Fruit fly (Drosophila melanogaster): ENCODE results near the gene CG7824.

CG7824 gene

DNA sequence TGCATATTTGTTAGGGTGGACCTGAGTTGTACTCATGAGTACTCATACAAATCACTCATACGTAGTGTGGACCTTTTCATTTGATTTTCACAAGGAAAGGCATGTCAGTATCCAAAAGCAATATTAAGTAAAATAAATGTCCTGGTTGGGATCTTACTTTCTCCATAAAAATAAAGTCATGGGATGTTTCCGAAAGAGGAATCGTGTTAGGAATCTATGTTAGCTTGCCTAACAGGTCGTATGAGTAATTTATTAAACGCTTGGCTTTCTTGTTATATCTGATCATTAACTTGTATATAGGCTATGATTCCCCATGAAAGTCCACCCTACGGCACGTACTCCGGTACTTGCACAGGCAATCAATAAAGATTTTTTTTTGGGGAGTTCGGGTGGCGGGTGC lies 17.1 kb upstream of the CG7824 start:
- no peak for TF ChIP-seq D (optimal IDR thresholded peaks at IDR 0.05)
- TF ChIP-seq D (GFP tag; optimal IDR thresholded peaks at IDR 0.05), result no peak
- no peak for TF ChIP-seq CG7987 (GFP tag; optimal IDR thresholded peaks at IDR 0.05)
- TF ChIP-seq slp2 (GFP tag; optimal IDR thresholded peaks at IDR 0.05), result no peak
- peak; percentile 12 for TF ChIP-seq Med (GFP tag)
- no peak for TF ChIP-seq Dek (tag; optimal IDR thresholded peaks at IDR 0.05)
- TF ChIP-seq CG10274 (GFP tag; optimal IDR thresholded peaks at IDR 0.05), result no peak
- TF ChIP-seq ci (GFP tag; IDR thresholded peaks at IDR 0.05), result 0 out of 3 replicates have a peak, but pooled peaks have one; percentile 54
- peak; percentile 75 for TF ChIP-seq Drgx (GFP tag; IDR thresholded peaks at IDR 0.05)
- no peak for TF ChIP-seq CG1603 (tag; optimal IDR thresholded peaks at IDR 0.05)
- no peak for TF ChIP-seq chif (GFP tag; optimal IDR thresholded peaks at IDR 0.05)
- TF ChIP-seq CG10979 (tag; optimal IDR thresholded peaks at IDR 0.05), result peak; percentile 4
- TF ChIP-seq CG7372 (GFP tag; IDR thresholded peaks at IDR 0.05), result peak; percentile 44
- TF ChIP-seq nom (GFP tag; optimal IDR thresholded peaks at IDR 0.05), result peak; percentile 34
- peak in 1 of 2 experiments; percentile 52 for TF ChIP-seq bsh (GFP tag; optimal IDR thresholded peaks at IDR 0.05)

DNA sequence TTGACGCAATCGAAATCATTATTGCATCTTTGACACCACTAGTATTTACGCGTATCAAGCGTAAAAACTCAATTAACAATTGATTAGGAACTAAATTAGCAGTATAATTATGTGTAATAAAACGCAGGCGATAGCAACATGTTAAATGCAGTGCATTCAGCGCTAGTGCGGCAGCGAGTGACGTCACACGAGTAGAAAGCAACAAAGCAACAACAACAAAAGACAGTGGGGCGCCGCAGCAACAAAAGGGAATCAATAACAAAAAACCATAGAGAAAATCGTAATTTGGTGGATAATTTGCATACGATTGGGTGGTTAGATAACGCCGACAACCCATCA lies 10.6 kb upstream of the CG7824 start, which contains the start of gene CG34133:
TSS of gene CG34133 (plus strand) at position 16 of the 339 bp plus-strand sequence.
- TF ChIP-seq dmrt11E (tag; optimal IDR thresholded peaks at IDR 0.05) (no peak), klu (GFP tag; IDR thresholded peaks at IDR 0.05) (no peak), MESR4 (GFP tag; optimal IDR thresholded peaks at IDR 0.05) (peak; percentile 93), oc (tag; optimal IDR thresholded peaks at IDR 0.05) (no peak), seq (GFP tag; IDR thresholded peaks at IDR 0.05) (0 out of 2 replicates have a peak, but pooled peaks have one; percentile 20), zen2 (GFP tag; IDR thresholded peaks at IDR 0.05; ENCODE audit: partially characterized antibody) (0 out of 3 replicates have a peak, but pooled peaks have one; percentile 3), Pdp1 (GFP tag; optimal IDR thresholded peaks at IDR 0.05) (peak in 1 of 2 experiments; percentile 63), vnd (GFP tag; IDR thresholded peaks at IDR 0.05; ENCODE audit: partially characterized antibody) (no peak), tna (GFP tag; IDR thresholded peaks at IDR 0.05; ENCODE audit: partially characterized antibody) (no peak), CG4360 (GFP tag; IDR thresholded peaks at IDR 0.05) (peak; percentile 83), exex (tag; optimal IDR thresholded peaks at IDR 0.05) (peak; percentile 17), inv (GFP tag; IDR thresholded peaks at IDR 0.05; ENCODE audit: partially characterized antibody) (no peak), CG14710 (tag; optimal IDR thresholded peaks at IDR 0.05) (peak; percentile 17), CG4617 (GFP tag; optimal IDR thresholded peaks at IDR 0.05; ENCODE audit: borderline replicate concordance) (peak; percentile 39), HmgD (GFP tag; optimal IDR thresholded peaks at IDR 0.05) (no peak), CG34422 (GFP tag; IDR thresholded peaks at IDR 0.05) (peak; percentile 45; the same call in 1 of the 3 replicates), Neu2 (GFP tag; optimal IDR thresholded peaks at IDR 0.05; ENCODE audit: borderline replicate concordance) (peak; percentile 7), Dref (GFP tag; IDR thresholded peaks at IDR 0.05) (peak; percentile 47), CG42726 (GFP tag; IDR thresholded peaks at IDR 0.05; ENCODE audit: partially characterized antibody) (0 out of 2 replicates have a peak, but pooled peaks have one; percentile 64), ssp (GFP tag; IDR thresholded peaks at IDR 0.05) (no peak)

DNA sequence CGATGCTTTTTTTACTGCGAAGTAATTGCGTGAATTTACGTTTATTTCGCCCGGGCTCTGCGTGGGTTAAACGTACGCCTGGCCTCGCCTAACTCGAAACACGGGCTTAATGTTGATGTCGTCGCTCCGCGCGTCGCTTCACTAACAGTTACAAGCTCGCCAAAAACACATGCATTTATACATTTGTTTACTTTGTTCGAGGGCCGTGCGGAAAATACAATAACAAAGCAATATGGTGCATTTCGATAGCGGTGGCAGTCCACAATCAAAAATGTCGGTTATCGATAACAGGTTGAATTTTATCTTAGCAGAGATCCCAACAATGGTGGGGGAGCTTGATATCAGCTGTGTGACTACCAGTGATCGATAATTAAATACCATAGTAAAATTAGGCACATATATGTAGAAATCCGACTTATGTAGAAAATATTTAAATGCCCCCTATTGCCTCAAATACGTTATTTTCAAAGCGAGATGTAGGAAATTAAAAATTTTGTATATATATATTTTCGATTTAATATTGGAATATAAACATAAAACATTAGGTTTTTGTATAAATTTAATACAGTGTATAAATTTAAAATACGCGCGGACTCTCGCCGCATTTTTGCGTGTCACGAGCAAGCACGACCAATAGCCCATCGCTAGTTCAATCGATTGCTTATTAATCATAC lies 10.1 kb upstream of the CG7824 start, which contains the start of gene Zip99C:
TSS of gene Zip99C (minus strand) at position 220 of the 674 bp plus-strand sequence.
- TF ChIP-seq sr (GFP tag; IDR thresholded peaks at IDR 0.05) (0 out of 3 replicates have a peak, but pooled peaks have one; percentile 16), CG12299 (tag; optimal IDR thresholded peaks at IDR 0.05) (no peak), CG11723 (GFP tag; optimal IDR thresholded peaks at IDR 0.05) (no peak), fd64A (GFP tag; optimal IDR thresholded peaks at IDR 0.05) (no peak), CG2202 (tag; optimal IDR thresholded peaks at IDR 0.05) (no peak), her (GFP tag; optimal IDR thresholded peaks at IDR 0.05) (no peak), zen2 (GFP tag; IDR thresholded peaks at IDR 0.05; ENCODE audit: partially characterized antibody) (peak; percentile 66; the same call in 1 of the 3 replicates), Opbp (GFP tag; IDR thresholded peaks at IDR 0.05; ENCODE audit: partially characterized antibody) (peak; percentile 89), fd96Cb (tag; optimal IDR thresholded peaks at IDR 0.05) (no peak), CG4328 (GFP tag; optimal IDR thresholded peaks at IDR 0.05) (peak; percentile 2), CG17328 (GFP tag; IDR thresholded peaks at IDR 0.05) (no peak), BEAF-32 (GFP tag; optimal IDR thresholded peaks at IDR 0.05) (peak; percentile 94), Mes4 (GFP tag; optimal IDR thresholded peaks at IDR 0.05) (no peak)
